Worm (Caenorhabditis elegans) whole organism, early embryonic: ENCODE measurements around the gene W03F9.4.

Experiments used
- B0310.2 ChIP-seq: sonication (generic microtip); optimal IDR thresholded peaks from 2 replicates; lab custom pipeline; 2016; ENCODE audit warnings: mild to moderate bottlenecking, missing genetic modification characterization, missing compliant biosample characterization
- aly-1 ChIP-seq: sonication (generic microtip); optimal IDR thresholded peaks from 2 replicates; lab custom pipeline; 2016; ENCODE audit warnings: missing genetic modification characterization, missing compliant biosample characterization
- ama-1 ChIP-seq: fragments of 150-350 bp; optimal IDR thresholded peaks from 2 replicates; lab custom pipeline; 2014
- hmg-4 ChIP-seq: fragments of 200-800 bp; sonication (Bioruptor generic); optimal IDR thresholded peaks from 2 replicates; lab custom pipeline; 2018; ENCODE audit warnings: mild to moderate bottlenecking, missing genetic modification characterization, missing compliant biosample characterization
- hnd-1 ChIP-seq: sonication (generic microtip); optimal IDR thresholded peaks from 2 replicates; lab custom pipeline; 2016; ENCODE audit warnings: missing genetic modification characterization, missing compliant biosample characterization
- pes-1 ChIP-seq: fragments of 200-800 bp; sonication (Bioruptor generic); IDR thresholded peaks from 2 replicates; pipeline ENCODE4 v1.3.6; 2022; ENCODE audit warnings: missing genetic modification reagents, missing genetic modification characterization, missing compliant biosample characterization
- scrt-1 ChIP-seq: fragments of 200-800 bp; sonication (Bioruptor generic); IDR thresholded peaks from 2 replicates; pipeline ENCODE4 v1.3.6; 2022; ENCODE audit warnings: missing genetic modification characterization, missing compliant biosample characterization
- tbx-11 ChIP-seq: fragments of 200-800 bp; sonication (Bioruptor generic); IDR thresholded peaks from 2 replicates; pipeline ENCODE4 v1.3.6; 2022; ENCODE audit warnings: missing genetic modification characterization, missing compliant biosample characterization
- tra-4 ChIP-seq: sonication (generic microtip); optimal IDR thresholded peaks from 2 replicates; lab custom pipeline; 2017; ENCODE audit warnings: missing genetic modification characterization, missing compliant biosample characterization

ce11 chrV:102165-102564 lies 49.0 kb downstream of the W03F9.4 start:
- TF ChIP-seq scrt-1 (GFP tag; lab: Robert Waterston, UW), result no peak
- no peak for TF ChIP-seq tbx-11
- TF ChIP-seq ama-1 (lab: Kevin White, UChicago), result no peak
- no peak for TF ChIP-seq aly-1 (tag; lab: Kevin White, UChicago)
- TF ChIP-seq tra-4 (tag; lab: Kevin White, UChicago), result no peak
- TF ChIP-seq hnd-1 (tag; lab: Kevin White, UChicago), result no peak
- no peak for TF ChIP-seq hmg-4
- no peak for TF ChIP-seq B0310.2 (tag; lab: Kevin White, UChicago)
- no peak for TF ChIP-seq pes-1 (GFP tag; lab: Robert Waterston, UW)
